Worm (Caenorhabditis elegans) whole organism, L4 larva: Measurements from ENCODE around the gene wbp-2.

Source experiments
- Y5F2A.4 ChIP-seq: fragments of 200-800 bp; sonication (Bioruptor generic); optimal IDR thresholded peaks from 2 replicates; lab custom pipeline; 2018; ENCODE audit warnings: mild to moderate bottlenecking, missing genetic modification characterization, missing compliant biosample characterization
- lin-39 ChIP-seq: fragments of 150-350 bp; optimal IDR thresholded peaks from 2 replicates; lab custom pipeline; 2014; ENCODE audit warnings: missing biosample characterization, missing genetic modification reagents, missing genetic modification characterization
- lir-3 ChIP-seq: sonication (generic microtip); optimal IDR thresholded peaks from 2 replicates; lab custom pipeline; 2016; ENCODE audit warnings: mild to moderate bottlenecking, missing genetic modification characterization, missing compliant biosample characterization
- nhr-28 ChIP-seq: fragments of 150-350 bp; optimal IDR thresholded peaks from 2 replicates; lab custom pipeline; 2014; ENCODE audit warnings: missing biosample characterization, missing genetic modification characterization
- pha-4 ChIP-seq, 2 experiments: fragments of 150-350 bp in 1 of 2; fragments of 200-800 bp in 1 of 2; sonication (Bioruptor generic) in 1 of 2; IDR thresholded peaks in 1 of 2; optimal IDR thresholded peaks in 1 of 2; 2 replicates each; pipeline versions ENCODE4 v1.3.6 to Lab custom; 2014 to 2022; ENCODE audit warnings: missing genetic modification characterization in 2 of 2, missing genetic modification reagents in 2 of 2, missing biosample characterization in 1 of 2, missing compliant biosample characterization in 1 of 2
- sdz-12 ChIP-seq: fragments of 200-800 bp; sonication (Bioruptor generic); optimal IDR thresholded peaks from 2 replicates; lab custom pipeline; 2018; ENCODE audit warnings: mild to moderate bottlenecking, missing genetic modification characterization, missing compliant biosample characterization
- snpc-4 ChIP-seq: fragments of 150-350 bp; optimal IDR thresholded peaks from 2 replicates; lab custom pipeline; 2014; ENCODE audit warnings: missing biosample characterization, missing genetic modification characterization
- unc-130 ChIP-seq: sonication (generic microtip); optimal IDR thresholded peaks from 2 replicates; lab custom pipeline; 2016; ENCODE audit warnings: missing genetic modification reagents, missing genetic modification characterization, missing compliant biosample characterization

DNA sequence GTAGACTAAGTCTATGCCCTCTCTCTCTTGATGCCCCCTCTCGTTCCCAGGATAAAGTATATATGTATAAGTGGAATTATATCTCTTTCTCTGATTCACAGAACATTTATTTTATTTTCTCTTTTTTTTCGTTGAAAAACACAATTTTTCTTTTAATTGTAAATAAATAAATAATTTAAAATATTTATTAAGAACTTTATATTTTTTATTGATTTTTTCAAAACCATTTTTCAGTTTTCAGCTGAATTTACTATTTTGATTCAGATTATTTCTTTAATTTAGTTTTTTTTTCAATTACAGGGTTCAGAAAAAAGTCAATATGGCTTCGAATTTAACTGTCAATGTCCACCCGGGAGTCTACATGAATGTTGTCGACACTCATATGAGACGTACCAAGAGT, 1.8 kb downstream of the wbp-2 start, which contains the start of gene eif-3.F:
- TF ChIP-seq Y5F2A.4 (GFP tag; lab: Kevin White, UChicago) (no peak), lin-39 (tag; lab: Kevin White, UChicago) (no peak), lir-3 (tag; lab: Kevin White, UChicago) (no peak), sdz-12 (GFP tag; lab: Kevin White, UChicago) (no peak), pha-4 (GFP tag; IDR thresholded peaks at IDR 0.05; lab: Robert Waterston, UW) (no peak), pha-4 (tag; optimal IDR thresholded peaks at IDR 0.05; lab: Kevin White, UChicago) (no peak), snpc-4 (tag; lab: Kevin White, UChicago) (no peak), nhr-28 (tag; lab: Kevin White, UChicago) (no peak), unc-130 (GFP tag; lab: Kevin White, UChicago) (no peak)
